Worm (Caenorhabditis elegans) whole organism, late embryonic: Measurements from ENCODE around the gene unc-53.

ENCODE experiments used
- C08G9.2 ChIP-seq: sonication (generic microtip); optimal IDR thresholded peaks from 2 replicates; lab custom pipeline; 2016; ENCODE audit warnings: mild to moderate bottlenecking, missing genetic modification characterization, moderate library complexity, missing compliant biosample characterization
- K09A11.1 ChIP-seq: sonication (generic microtip); optimal IDR thresholded peaks from 2 replicates; lab custom pipeline; 2017; ENCODE audit warnings: antibody characterized with exemption, mild to moderate bottlenecking, missing genetic modification characterization, missing compliant biosample characterization; ENCODE audit not compliant: insufficient read depth
- Y22D7AL.16 ChIP-seq: sonication (generic microtip); optimal IDR thresholded peaks from 2 replicates; lab custom pipeline; 2016; ENCODE audit warnings: missing genetic modification characterization, missing compliant biosample characterization
- ahr-1 ChIP-seq: sonication (generic microtip); optimal IDR thresholded peaks from 2 replicates; lab custom pipeline; 2016; ENCODE audit warnings: missing genetic modification characterization, missing compliant biosample characterization
- ceh-18 ChIP-seq: sonication (generic microtip); optimal IDR thresholded peaks from 2 replicates; lab custom pipeline; 2016; ENCODE audit warnings: missing genetic modification characterization, missing compliant biosample characterization
- ceh-2 ChIP-seq: sonication (generic microtip); optimal IDR thresholded peaks from 2 replicates; lab custom pipeline; 2016; ENCODE audit warnings: missing genotype, missing genetic modification characterization, missing compliant biosample characterization
- ceh-31 ChIP-seq: sonication (generic microtip); optimal IDR thresholded peaks from 2 replicates; lab custom pipeline; 2016; ENCODE audit warnings: missing genetic modification characterization, missing compliant biosample characterization
- ceh-45 ChIP-seq: fragments of 200-800 bp; sonication (Bioruptor generic); IDR thresholded peaks from 2 replicates; pipeline ENCODE4 v1.3.6; 2022; ENCODE audit warnings: missing genetic modification reagents, missing genetic modification characterization, missing compliant biosample characterization
- ceh-48 ChIP-seq: sonication (generic microtip); optimal IDR thresholded peaks from 2 replicates; lab custom pipeline; 2016; ENCODE audit warnings: missing genetic modification characterization, inconsistent platforms, missing compliant biosample characterization
- ceh-9 ChIP-seq: sonication (generic microtip); optimal IDR thresholded peaks from 2 replicates; lab custom pipeline; 2016; ENCODE audit warnings: mild to moderate bottlenecking, missing genetic modification characterization, inconsistent platforms, missing compliant biosample characterization
- elt-2 ChIP-seq: sonication (generic microtip); optimal IDR thresholded peaks from 2 replicates; lab custom pipeline; 2016; ENCODE audit warnings: missing genetic modification reagents, missing genetic modification characterization, missing compliant biosample characterization
- fax-1 ChIP-seq: sonication (generic microtip); optimal IDR thresholded peaks from 2 replicates; lab custom pipeline; 2016; ENCODE audit warnings: missing genotype, missing genetic modification characterization, missing compliant biosample characterization
- fkh-6 ChIP-seq: sonication (generic microtip); optimal IDR thresholded peaks from 2 replicates; lab custom pipeline; 2016; ENCODE audit warnings: missing genetic modification characterization, missing compliant biosample characterization
- hlh-15 ChIP-seq: sonication (generic microtip); optimal IDR thresholded peaks from 2 replicates; lab custom pipeline; 2016; ENCODE audit warnings: missing genetic modification characterization, missing compliant biosample characterization
- hlh-30 ChIP-seq: sonication (generic microtip); optimal IDR thresholded peaks from 2 replicates; lab custom pipeline; 2017; ENCODE audit warnings: antibody characterized with exemption, missing genetic modification characterization, missing compliant biosample characterization; ENCODE audit not compliant: insufficient read depth
- hlh-6 ChIP-seq: sonication (generic microtip); optimal IDR thresholded peaks from 2 replicates; lab custom pipeline; 2016; ENCODE audit warnings: missing genotype, missing genetic modification characterization, missing compliant biosample characterization
- hlh-8 ChIP-seq: sonication (generic microtip); optimal IDR thresholded peaks from 2 replicates; lab custom pipeline; 2016; ENCODE audit warnings: missing genotype, missing genetic modification characterization, missing compliant biosample characterization
- nfya-1 ChIP-seq: sonication (generic microtip); optimal IDR thresholded peaks from 2 replicates; lab custom pipeline; 2017; ENCODE audit warnings: missing genetic modification characterization, mild to moderate bottlenecking, missing compliant biosample characterization, antibody characterized with exemption, moderate library complexity
- nhr-11 ChIP-seq: fragments of 150-350 bp; optimal IDR thresholded peaks from 2 replicates; lab custom pipeline; 2014; ENCODE audit warnings: missing biosample characterization, missing genetic modification characterization
- nhr-232 ChIP-seq: sonication (generic microtip); optimal IDR thresholded peaks from 2 replicates; lab custom pipeline; 2016; ENCODE audit warnings: missing genetic modification characterization, missing compliant biosample characterization
- odd-2 ChIP-seq: sonication (generic microtip); optimal IDR thresholded peaks from 2 replicates; lab custom pipeline; 2017; ENCODE audit warnings: antibody characterized with exemption, mild to moderate bottlenecking, missing genetic modification characterization, missing compliant biosample characterization
- pat-9 ChIP-seq: fragments of 200-800 bp; sonication (Bioruptor generic); optimal IDR thresholded peaks from 2 replicates; lab custom pipeline; 2018; ENCODE audit warnings: mild to moderate bottlenecking, missing genetic modification characterization, moderate library complexity, missing compliant biosample characterization
- rnt-1 ChIP-seq: sonication (generic microtip); optimal IDR thresholded peaks from 2 replicates; lab custom pipeline; 2016; ENCODE audit warnings: missing genetic modification characterization, missing compliant biosample characterization
- sdc-2 ChIP-seq: sonication (generic microtip); optimal IDR thresholded peaks from 2 replicates; lab custom pipeline; 2016; ENCODE audit warnings: missing genotype, missing genetic modification characterization, missing compliant biosample characterization
- sox-2 ChIP-seq: fragments of 200-800 bp; sonication (Bioruptor generic); IDR thresholded peaks from 2 replicates; pipeline ENCODE4 v1.3.6; 2022; ENCODE audit warnings: missing genetic modification reagents, missing genetic modification characterization, missing compliant biosample characterization
- sox-4 ChIP-seq: sonication (generic microtip); optimal IDR thresholded peaks from 2 replicates; lab custom pipeline; 2017; ENCODE audit warnings: mild to moderate bottlenecking, missing genetic modification characterization, inconsistent platforms, missing compliant biosample characterization
- tbx-2 ChIP-seq: sonication (generic microtip); optimal IDR thresholded peaks from 2 replicates; lab custom pipeline; 2016; ENCODE audit warnings: missing genetic modification characterization, missing compliant biosample characterization
- unc-42 ChIP-seq: sonication (generic microtip); optimal IDR thresholded peaks from 2 replicates; lab custom pipeline; 2016; ENCODE audit warnings: missing genotype, missing genetic modification characterization, missing compliant biosample characterization
- ztf-16 ChIP-seq: sonication (generic microtip); optimal IDR thresholded peaks from 2 replicates; lab custom pipeline; 2017; ENCODE audit warnings: missing genetic modification characterization, missing compliant biosample characterization

The unc-53 gene

DNA sequence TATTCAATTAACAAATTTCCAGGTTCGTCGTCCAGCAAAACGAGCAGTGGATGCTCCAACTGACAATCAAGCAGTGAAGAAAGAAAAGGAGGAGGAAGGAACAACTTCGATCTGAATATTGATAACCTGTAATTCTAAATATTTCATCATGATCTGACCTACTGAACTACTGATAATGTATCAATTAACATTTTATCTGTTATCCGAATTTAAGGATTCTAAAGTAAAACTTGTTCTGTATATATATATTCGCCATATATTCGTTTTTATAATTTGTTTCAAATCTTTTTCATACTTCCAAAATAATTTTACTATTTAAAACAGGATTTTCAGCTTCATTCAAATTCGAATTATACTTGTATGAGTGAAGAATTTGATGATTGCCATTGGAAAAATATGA lies 18.6 kb upstream of the unc-53 start, which contains the start of gene apc-17:
Gene apc-17 (plus strand): TSS at position 301 of the 400 bp plus-strand sequence.
- TF ChIP-seq ceh-2 (tag; lab: Kevin White, UChicago) (no peak), ahr-1 (tag; lab: Kevin White, UChicago) (no peak), elt-2 (tag; lab: Kevin White, UChicago) (no peak)
- TF ChIP-seq, all 69 proteins: peak for 0

- TF ChIP-seq Y22D7AL.16 (no peak), hlh-30 (tag; lab: Kevin White, UChicago) (no peak), fax-1 (tag; lab: Kevin White, UChicago) (no peak), hlh-15 (no peak), rnt-1 (no peak), ceh-18 (tag; lab: Kevin White, UChicago) (no peak), unc-42 (tag; lab: Kevin White, UChicago) (no peak), tbx-2 (no peak), sox-4 (no peak), odd-2 (tag; lab: Kevin White, UChicago) (no peak), sdc-2 (tag; lab: Kevin White, UChicago) (no peak), nhr-11 (tag; lab: Kevin White, UChicago) (no peak), nfya-1 (tag; lab: Kevin White, UChicago) (no peak)
These were observed 16.9 kb upstream of the unc-53 start, which contains the start of gene nasp-1 for ce11 chrII:11105981-11106711. nasp-1 (plus strand) TSS chrII:11106612.

DNA sequence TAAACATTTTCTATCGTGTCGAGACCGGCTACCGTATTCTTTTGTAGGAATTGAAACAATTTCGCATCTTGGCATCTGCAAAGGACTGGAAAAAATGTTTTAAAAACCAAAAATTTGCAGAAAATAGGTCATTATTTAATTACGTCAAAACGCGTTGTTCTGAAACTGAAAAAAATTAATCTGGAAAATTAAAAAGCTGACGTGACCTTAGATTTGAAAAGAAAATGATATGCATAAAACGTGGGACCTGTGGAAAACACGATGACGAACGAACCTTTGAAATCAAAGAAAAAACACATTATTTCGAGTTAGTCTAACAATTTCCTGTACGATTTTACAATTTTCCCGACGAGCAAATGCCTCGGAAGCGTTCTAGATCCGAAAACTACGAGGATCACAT lies 14.9 kb upstream of the unc-53 start, which contains the start of gene C09H10.9:
Gene C09H10.9 (plus strand): TSS at position 301 of the 400 bp plus-strand sequence.
- TF ChIP-seq elt-2 (tag; lab: Kevin White, UChicago) (no peak), ahr-1 (tag; lab: Kevin White, UChicago) (no peak), ztf-16 (tag; lab: Kevin White, UChicago) (no peak), ceh-9 (no peak), hlh-15 (no peak), ceh-2 (tag; lab: Kevin White, UChicago) (no peak), rnt-1 (no peak), C08G9.2 (tag; lab: Kevin White, UChicago) (no peak), ceh-31 (tag; lab: Kevin White, UChicago) (no peak), fkh-6 (tag; lab: Kevin White, UChicago) (no peak), nhr-232 (tag; lab: Kevin White, UChicago) (no peak), hlh-8 (tag; lab: Kevin White, UChicago) (no peak), nhr-11 (tag; lab: Kevin White, UChicago) (no peak), K09A11.1 (no peak), ceh-48 (tag; lab: Kevin White, UChicago) (no peak), sox-2 (GFP tag; lab: Robert Waterston, UW) (no peak)

DNA sequence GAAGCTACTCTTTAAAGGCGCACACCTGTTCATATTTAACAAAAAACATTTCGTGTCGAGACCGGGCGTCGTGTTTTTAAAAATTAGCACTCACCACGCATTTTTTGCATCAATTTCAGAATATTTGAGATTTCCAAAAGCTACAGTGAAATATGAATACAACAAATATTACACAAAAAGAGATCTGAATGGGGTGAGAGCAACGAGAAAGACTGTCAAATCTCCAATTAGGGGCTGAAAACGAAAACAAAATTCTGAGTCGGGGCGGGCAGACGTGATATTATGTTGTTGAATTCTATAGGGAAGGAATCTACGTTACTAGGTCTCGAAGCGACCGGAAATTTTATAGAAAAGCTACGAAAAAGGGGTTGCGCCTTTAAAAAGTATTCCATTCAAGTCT lies 14.4 kb upstream of the unc-53 start, which contains the start of gene C09H10.5:
Gene C09H10.5 (minus strand): TSS at position 101 of the 400 bp plus-strand sequence.
- TF ChIP-seq sox-2 (GFP tag; lab: Robert Waterston, UW) (no peak), pat-9 (tag; lab: Kevin White, UChicago) (no peak), rnt-1 (no peak), elt-2 (tag; lab: Kevin White, UChicago) (no peak), odd-2 (tag; lab: Kevin White, UChicago) (no peak), ceh-45 (GFP tag; lab: Robert Waterston, UW) (no peak), nhr-11 (tag; lab: Kevin White, UChicago) (no peak)

ce11 chrII:11103052-11103451 lies 13.8 kb upstream of the unc-53 start:
- TF ChIP-seq hlh-6 (tag; lab: Kevin White, UChicago) = no peak
- TF ChIP-seq hlh-30 (tag; lab: Kevin White, UChicago) = peak; percentile 66
- TF ChIP-seq nfya-1 (tag; lab: Kevin White, UChicago) = peak; percentile 63
